Fruit fly (Drosophila melanogaster) whole organism, prepupa: ENCODE measurements around the gene CG32192.

ENCODE experiments used
- Blimp-1 ChIP-seq: fragments of 200-800 bp; sonication (Bioruptor generic); optimal IDR thresholded peaks from 3 replicates; lab custom pipeline; 2017; ENCODE audit warnings: missing biosample characterization, missing genetic modification characterization, mild to moderate bottlenecking, moderate library complexity, missing genetic modification reagents
- CG10669 ChIP-seq: fragments of 200-800 bp; sonication (Bioruptor generic); optimal IDR thresholded peaks from 3 replicates; lab custom pipeline; 2018; ENCODE audit warnings: missing biosample characterization, mild to moderate bottlenecking, missing genetic modification characterization, moderate library complexity
- CG11294 ChIP-seq: fragments of 200-800 bp; sonication (Bioruptor generic); IDR thresholded peaks from 2 replicates; pipeline ENCODE4 v1.3.6; 2022; ENCODE audit warnings: missing biosample characterization, missing genetic modification characterization
- CG15336 ChIP-seq: fragments of 200-800 bp; sonication (Bioruptor generic); IDR thresholded peaks from 2 replicates; pipeline ENCODE4 v1.3.6; 2022; ENCODE audit warnings: missing biosample characterization, missing genetic modification characterization
- CG31627 ChIP-seq: fragments of 200-800 bp; sonication (Bioruptor generic); optimal IDR thresholded peaks from 3 replicates; lab custom pipeline; 2016; ENCODE audit warnings: missing biosample characterization, missing genetic modification characterization
- CG32006 ChIP-seq: fragments of 200-800 bp; sonication (Bioruptor generic); optimal IDR thresholded peaks from 3 replicates; lab custom pipeline; 2017; ENCODE audit warnings: missing biosample characterization, mild to moderate bottlenecking, missing genetic modification characterization
- CG34406 ChIP-seq: fragments of 200-800 bp; sonication (Bioruptor generic); optimal IDR thresholded peaks from 3 replicates; lab custom pipeline; 2016; ENCODE audit warnings: missing biosample characterization, missing genetic modification characterization
- CG3919 ChIP-seq: fragments of 200-800 bp; sonication (Bioruptor generic); optimal IDR thresholded peaks from 3 replicates; lab custom pipeline; 2016; ENCODE audit warnings: missing biosample characterization, missing genetic modification characterization
- CG6276 ChIP-seq: fragments of 200-800 bp; sonication (Bioruptor generic); optimal IDR thresholded peaks from 2 replicates; lab custom pipeline; 2017; ENCODE audit warnings: missing biosample characterization, mild to moderate bottlenecking, missing genetic modification characterization
- CG6792 ChIP-seq: fragments of 200-800 bp; sonication (Bioruptor generic); optimal IDR thresholded peaks from 3 replicates; lab custom pipeline; 2016; ENCODE audit warnings: missing biosample characterization, missing genetic modification characterization
- CG6808 ChIP-seq: fragments of 200-800 bp; sonication (Bioruptor generic); optimal IDR thresholded peaks from 3 replicates; lab custom pipeline; 2017; ENCODE audit warnings: missing biosample characterization, missing genetic modification characterization, mild to moderate bottlenecking, moderate library complexity, missing genetic modification reagents
- CG6854 ChIP-seq: fragments of 200-800 bp; sonication (Bioruptor generic); optimal IDR thresholded peaks from 2 replicates; lab custom pipeline; 2017; ENCODE audit warnings: missing biosample characterization, mild to moderate bottlenecking, missing genetic modification characterization
- CG8632 ChIP-seq: fragments of 200-800 bp; sonication (Bioruptor generic); optimal IDR thresholded peaks from 3 replicates; lab custom pipeline; 2016; ENCODE audit warnings: missing biosample characterization, missing genetic modification characterization
- Eip75B ChIP-seq: fragments of 200-800 bp; sonication (Bioruptor generic); optimal IDR thresholded peaks from 3 replicates; lab custom pipeline; 2016; ENCODE audit warnings: missing biosample characterization, missing genetic modification characterization
- Eip78C ChIP-seq: fragments of 200-800 bp; sonication (Bioruptor generic); peaks from one replicate; lab custom pipeline; 2016; ENCODE audit warnings: missing biosample characterization, missing genetic modification characterization
- Eip93F ChIP-seq: fragments of 200-800 bp; sonication (Bioruptor generic); optimal IDR thresholded peaks from 2 replicates; lab custom pipeline; 2016; ENCODE audit warnings: missing biosample characterization, mild to moderate bottlenecking, missing genetic modification characterization
- Ets21C ChIP-seq: fragments of 200-800 bp; sonication (Bioruptor generic); optimal IDR thresholded peaks from 3 replicates; lab custom pipeline; 2016; ENCODE audit warnings: missing biosample characterization, missing genetic modification characterization
- Ets96B ChIP-seq: fragments of 200-800 bp; optimal IDR thresholded peaks from 2 replicates; lab custom pipeline; 2019; ENCODE audit warnings: missing biosample characterization, mild to moderate bottlenecking, missing genetic modification characterization, moderate library complexity
- Gug ChIP-seq: fragments of 200-800 bp; sonication (Bioruptor generic); IDR thresholded peaks from 2 replicates; pipeline ENCODE4 v1.3.6; 2022; ENCODE audit warnings: missing biosample characterization, missing genetic modification characterization
- Hr38 ChIP-seq: sonication (Bioruptor generic); optimal IDR thresholded peaks from 2 replicates; lab custom pipeline; 2016; ENCODE audit warnings: missing biosample characterization, missing genetic modification characterization
- Hr39 ChIP-seq: fragments of 200-800 bp; sonication (Bioruptor generic); optimal IDR thresholded peaks from 2 replicates; lab custom pipeline; 2016; ENCODE audit warnings: missing biosample characterization, missing genetic modification characterization
- Hr4 ChIP-seq: fragments of 200-800 bp; sonication (Bioruptor generic); optimal IDR thresholded peaks from 3 replicates; lab custom pipeline; 2016; ENCODE audit warnings: missing biosample characterization, missing genetic modification characterization
- Lpt ChIP-seq: fragments of 200-800 bp; sonication (Bioruptor generic); optimal IDR thresholded peaks from 3 replicates; lab custom pipeline; 2016; ENCODE audit warnings: missing biosample characterization, missing genetic modification characterization
- Met ChIP-seq: fragments of 200-800 bp; sonication (Bioruptor generic); optimal IDR thresholded peaks from 3 replicates; lab custom pipeline; 2016; ENCODE audit warnings: missing biosample characterization, missing genetic modification characterization
- Sox102F ChIP-seq: fragments of 200-800 bp; sonication (Bioruptor generic); optimal IDR thresholded peaks from 2 replicates; lab custom pipeline; 2016; ENCODE audit warnings: missing biosample characterization, mild to moderate bottlenecking, missing genetic modification characterization
- Sox14 ChIP-seq: fragments of 200-800 bp; sonication (Bioruptor generic); optimal IDR thresholded peaks from 3 replicates; lab custom pipeline; 2016; ENCODE audit warnings: missing biosample characterization, missing genetic modification characterization
- Sox15 ChIP-seq: fragments of 200-800 bp; sonication (Bioruptor generic); optimal IDR thresholded peaks from 3 replicates; lab custom pipeline; 2016; ENCODE audit warnings: missing biosample characterization, missing genetic modification characterization
- acj6 ChIP-seq: fragments of 200-800 bp; sonication (Bioruptor generic); optimal IDR thresholded peaks from 3 replicates; lab custom pipeline; 2016; ENCODE audit warnings: missing biosample characterization, missing genetic modification characterization
- cyc ChIP-seq: fragments of 200-800 bp; sonication (Bioruptor generic); optimal IDR thresholded peaks from 3 replicates; lab custom pipeline; 2016; ENCODE audit warnings: missing biosample characterization, missing genetic modification characterization
- dac ChIP-seq: fragments of 200-800 bp; sonication (Bioruptor generic); optimal IDR thresholded peaks from 2 replicates; lab custom pipeline; 2017; ENCODE audit warnings: missing biosample characterization, mild to moderate bottlenecking, missing genetic modification characterization
- dsx ChIP-seq: fragments of 200-800 bp; optimal IDR thresholded peaks from 3 replicates; lab custom pipeline; 2019; ENCODE audit warnings: missing biosample characterization, mild to moderate bottlenecking, missing genetic modification characterization, moderate library complexity; ENCODE audit not compliant: poor library complexity, severe bottlenecking
- eg ChIP-seq: fragments of 200-800 bp; sonication (Bioruptor generic); IDR thresholded peaks from 3 replicates; pipeline ENCODE4 v1.3.6; 2022; ENCODE audit warnings: missing biosample characterization, missing genetic modification characterization
- esn ChIP-seq: fragments of 200-800 bp; sonication (Bioruptor generic); optimal IDR thresholded peaks from 2 replicates; lab custom pipeline; 2016; ENCODE audit warnings: missing biosample characterization, mild to moderate bottlenecking, missing genetic modification characterization, moderate library complexity
- fd59A ChIP-seq: fragments of 200-800 bp; sonication (Bioruptor generic); optimal IDR thresholded peaks from 2 replicates; lab custom pipeline; 2017; ENCODE audit warnings: missing biosample characterization, mild to moderate bottlenecking, missing genetic modification characterization, missing genetic modification reagents
- net ChIP-seq: fragments of 200-800 bp; sonication (Bioruptor generic); optimal IDR thresholded peaks from 3 replicates; lab custom pipeline; 2016; ENCODE audit warnings: missing biosample characterization, missing genetic modification characterization
- spab ChIP-seq: fragments of 200-800 bp; sonication (Bioruptor generic); optimal IDR thresholded peaks from 2 replicates; lab custom pipeline; 2017; ENCODE audit warnings: missing biosample characterization, mild to moderate bottlenecking, missing genetic modification characterization, missing genetic modification reagents
- ss ChIP-seq, 2 experiments: fragments of 200-800 bp; sonication (Bioruptor generic); optimal IDR thresholded peaks; 2 replicates in 1 of 2; 3 replicates in 1 of 2; lab custom pipeline; 2017 to 2018; ENCODE audit warnings: mild to moderate bottlenecking in 2 of 2, missing biosample characterization in 2 of 2, missing genetic modification characterization in 2 of 2, moderate library complexity in 1 of 2
- topi ChIP-seq: fragments of 200-800 bp; sonication (Bioruptor generic); optimal IDR thresholded peaks from 3 replicates; lab custom pipeline; 2016; ENCODE audit warnings: missing biosample characterization, missing genetic modification characterization
- vri ChIP-seq: fragments of 200-800 bp; sonication (Bioruptor generic); optimal IDR thresholded peaks from 3 replicates; lab custom pipeline; 2016; ENCODE audit warnings: missing biosample characterization, mild to moderate bottlenecking, missing genetic modification characterization

CG32192 gene

dm6 chr3L:18013186-18013921 lies 26.8 kb upstream of the CG32192 start (continued):
- peak; percentile 2 for TF ChIP-seq Met (GFP tag; lab: Kevin White, UChicago)
- TF ChIP-seq CG32006 (GFP tag; lab: Kevin White, UChicago) = peak; percentile 19
- peak; percentile 49 for TF ChIP-seq spab (GFP tag; lab: Kevin White, UChicago)
- peak; percentile 23 for TF ChIP-seq Sox102F (GFP tag; lab: Kevin White, UChicago)
- TF ChIP-seq CG3919 = peak; percentile 3
- peak; percentile 5 for TF ChIP-seq Sox14 (GFP tag; lab: Kevin White, UChicago)
- TF ChIP-seq CG8632 = no peak
- peak; percentile 64 for TF ChIP-seq CG15336 (GFP tag; lab: Robert Waterston, UW)
- TF ChIP-seq CG6854 (GFP tag; lab: Kevin White, UChicago) = peak; percentile 64
- peak; percentile 75 for TF ChIP-seq Eip75B (GFP tag; lab: Kevin White, UChicago)
- TF ChIP-seq Ets21C (GFP tag; lab: Kevin White, UChicago) = no peak
- TF ChIP-seq Eip93F (GFP tag; lab: Kevin White, UChicago) = no peak
- TF ChIP-seq vri (GFP tag; lab: Kevin White, UChicago) = peak; percentile 33
- TF ChIP-seq Eip78C = peak; percentile 65
- TF ChIP-seq Blimp-1 = peak; percentile 23
- TF ChIP-seq acj6 (GFP tag; lab: Kevin White, UChicago) = no peak
- no peak for TF ChIP-seq Hr38
- no peak for TF ChIP-seq CG6276 (GFP tag; lab: Kevin White, UChicago)
- peak; percentile 87 for TF ChIP-seq Lpt (GFP tag; lab: Kevin White, UChicago)

- no peak for TF ChIP-seq Hr39 (GFP tag; lab: Kevin White, UChicago)
- no peak for TF ChIP-seq fd59A
- peak; percentile 91 for TF ChIP-seq vri (GFP tag; lab: Kevin White, UChicago)
- TF ChIP-seq CG10669 (GFP tag; lab: Kevin White, UChicago) = no peak
- no peak for TF ChIP-seq CG3919
- peak; percentile 54 for TF ChIP-seq Eip78C
- peak; percentile 80 for TF ChIP-seq Eip93F (GFP tag; lab: Kevin White, UChicago)
- TF ChIP-seq Ets96B (tag; lab: Kevin White, UChicago) = no peak
- TF ChIP-seq Sox14 (GFP tag; lab: Kevin White, UChicago) = peak; percentile 20
- peak; percentile 71 for TF ChIP-seq Blimp-1
- no peak for TF ChIP-seq CG6276 (GFP tag; lab: Kevin White, UChicago)
- TF ChIP-seq CG11294 (GFP tag; lab: Robert Waterston, UW) = no peak
- peak; percentile 2 for TF ChIP-seq Sox102F (GFP tag; lab: Kevin White, UChicago)
- TF ChIP-seq eg (GFP tag; lab: Robert Waterston, UW) = no peak
- TF ChIP-seq Met (GFP tag; lab: Kevin White, UChicago) = peak; percentile 47
- TF ChIP-seq, all 60 proteins: peak for 7
These were observed 25.8 kb upstream of the CG32192 start for dm6 chr3L:18014290-18014689.

dm6 chr3L:18015171-18015944 lies 24.8 kb upstream of the CG32192 start:
- TF ChIP-seq Hr39 (GFP tag; lab: Kevin White, UChicago) (no peak), CG34406 (no peak), Hr4 (no peak), topi (GFP tag; lab: Kevin White, UChicago) (no peak)

dm6 chr3L:18016105-18016842 lies 23.8 kb upstream of the CG32192 start:
- TF ChIP-seq net (GFP tag; lab: Kevin White, UChicago) (no peak), ss (GFP tag; optimal IDR thresholded peaks at IDR 0.05; lab: Kevin White, UChicago) (peak; percentile 64 to 85), CG31627 (no peak), CG6792 (GFP tag; lab: Kevin White, UChicago) (no peak), dsx (GFP tag; lab: Kevin White, UChicago) (peak; percentile 60), topi (GFP tag; lab: Kevin White, UChicago) (no peak), Hr4 (no peak), CG32006 (GFP tag; lab: Kevin White, UChicago) (no peak), Hr39 (GFP tag; lab: Kevin White, UChicago) (no peak), CG34406 (no peak), fd59A (no peak), Eip78C (peak; percentile 53), dac (GFP tag; lab: Kevin White, UChicago) (no peak), Lpt (GFP tag; lab: Kevin White, UChicago) (no peak), CG6808 (peak; percentile 16), Sox15 (no peak), Met (GFP tag; lab: Kevin White, UChicago) (no peak), Gug (GFP tag; lab: Robert Waterston, UW) (no peak), cyc (GFP tag; lab: Kevin White, UChicago) (no peak), esn (GFP tag; lab: Kevin White, UChicago) (no peak), Eip75B (GFP tag; lab: Kevin White, UChicago) (peak; percentile 45), Eip93F (GFP tag; lab: Kevin White, UChicago) (peak; percentile 50)
